Fruit fly (Drosophila melanogaster) whole organism, embryonic: Measurements from ENCODE around the gene Drs.
A peak's percentile ranks its signal among the peaks of the same experiment; 100 is the strongest.

Experiments
- Abd-B ChIP-seq: fragments of 200-800 bp; sonication (Bioruptor generic); optimal IDR thresholded peaks from 2 replicates; lab custom pipeline; 2018; ENCODE audit warnings: missing biosample characterization, mild to moderate bottlenecking, missing genetic modification characterization, moderate library complexity
- CG1024 ChIP-seq: fragments of 200-800 bp; sonication (Bioruptor generic); IDR thresholded peaks from 2 replicates; pipeline ENCODE4 v1.3.6; 2022; ENCODE audit warnings: missing biosample characterization, missing genetic modification characterization
- CG11504 ChIP-seq: fragments of 200-800 bp; sonication (Bioruptor generic); optimal IDR thresholded peaks from 3 replicates; lab custom pipeline; 2019; ENCODE audit warnings: missing biosample characterization, mild to moderate bottlenecking, missing genetic modification characterization, moderate library complexity
- CG12219 ChIP-seq: fragments of 200-800 bp; sonication (Bioruptor generic); optimal IDR thresholded peaks from 3 replicates; lab custom pipeline; 2018; ENCODE audit warnings: missing biosample characterization, mild to moderate bottlenecking, missing genetic modification characterization
- CG12769 ChIP-seq: fragments of 200-800 bp; sonication (Bioruptor generic); optimal IDR thresholded peaks from 2 replicates; lab custom pipeline; 2019; ENCODE audit warnings: missing biosample characterization, mild to moderate bottlenecking, missing genetic modification characterization, moderate library complexity
- CG14965 ChIP-seq: fragments of 200-800 bp; sonication (Bioruptor generic); optimal IDR thresholded peaks from 2 replicates; lab custom pipeline; 2016; ENCODE audit warnings: missing biosample characterization, missing genetic modification characterization, borderline replicate concordance
- CG15601 ChIP-seq: fragments of 200-800 bp; sonication (Bioruptor generic); optimal IDR thresholded peaks from 3 replicates; lab custom pipeline; 2019; ENCODE audit warnings: missing biosample characterization, mild to moderate bottlenecking, missing genetic modification characterization, moderate library complexity
- CG17186 ChIP-seq: fragments of 200-800 bp; sonication (Bioruptor generic); optimal IDR thresholded peaks from 3 replicates; lab custom pipeline; 2017; ENCODE audit warnings: missing biosample characterization, missing genetic modification reagents, missing genetic modification characterization
- CG17385 ChIP-seq: fragments of 200-800 bp; sonication (Bioruptor generic); optimal IDR thresholded peaks from 3 replicates; lab custom pipeline; 2018; ENCODE audit warnings: missing biosample characterization, mild to moderate bottlenecking, missing genetic modification characterization
- CG2120 ChIP-seq: fragments of 200-800 bp; sonication (Bioruptor generic); optimal IDR thresholded peaks from 3 replicates; lab custom pipeline; 2016; ENCODE audit warnings: missing biosample characterization, missing genetic modification characterization
- CG2202 ChIP-seq: fragments of 200-800 bp; sonication (Bioruptor generic); optimal IDR thresholded peaks from 2 replicates; lab custom pipeline; 2018; ENCODE audit warnings: missing biosample characterization, mild to moderate bottlenecking, missing genetic modification characterization
- CG2678 ChIP-seq: fragments of 200-800 bp; sonication (Bioruptor generic); optimal IDR thresholded peaks from 3 replicates; lab custom pipeline; 2019; ENCODE audit warnings: missing biosample characterization, mild to moderate bottlenecking, missing genetic modification characterization, moderate library complexity
- CG32532 ChIP-seq: fragments of 200-800 bp; sonication (Bioruptor generic); IDR thresholded peaks from 2 replicates; pipeline ENCODE4 v1.3.6; 2022; ENCODE audit warnings: missing biosample characterization, missing genetic modification characterization
- CG4854 ChIP-seq: fragments of 200-800 bp; sonication (Bioruptor generic); optimal IDR thresholded peaks from 2 replicates; lab custom pipeline; 2016; ENCODE audit warnings: missing biosample characterization, missing genetic modification characterization, inconsistent platforms
- CG6272 ChIP-seq: fragments of 200-800 bp; sonication (Bioruptor generic); IDR thresholded peaks from 2 replicates; pipeline ENCODE4 v1.3.6; 2022; ENCODE audit warnings: missing biosample characterization, missing genetic modification characterization
- CG8359 ChIP-seq: fragments of 200-800 bp; sonication (Bioruptor generic); optimal IDR thresholded peaks from 2 replicates; lab custom pipeline; 2017; ENCODE audit warnings: missing biosample characterization, mild to moderate bottlenecking, missing genetic modification characterization, borderline replicate concordance
- CG9437 ChIP-seq: fragments of 200-800 bp; sonication (Bioruptor generic); optimal IDR thresholded peaks from 2 replicates; lab custom pipeline; 2018; ENCODE audit warnings: missing biosample characterization, mild to moderate bottlenecking, missing genetic modification characterization
- CkIIα-i1 ChIP-seq: fragments of 200-800 bp; sonication (Bioruptor generic); IDR thresholded peaks from 2 replicates; pipeline ENCODE4 v1.3.6; 2022; ENCODE audit warnings: missing biosample characterization, missing genetic modification characterization
- CrebB ChIP-seq: fragments of 200-800 bp; sonication (Bioruptor generic); optimal IDR thresholded peaks from 3 replicates; lab custom pipeline; 2018; ENCODE audit warnings: missing biosample characterization, mild to moderate bottlenecking, missing genetic modification characterization
- D ChIP-seq, 2 experiments: fragments of 200-800 bp in 1 of 2; fragments of >200 bp in 1 of 2; sonication (Bioruptor generic) in 1 of 2; optimal IDR thresholded peaks; 2 replicates in 1 of 2; 3 replicates in 1 of 2; lab custom pipeline; 2017; ENCODE audit warnings: mild to moderate bottlenecking in 1 of 2, missing biosample characterization in 1 of 2, missing genetic modification characterization in 1 of 2, missing genetic modification reagents in 1 of 2
- HLH4C ChIP-seq: fragments of 200-800 bp; sonication (Bioruptor generic); IDR thresholded peaks from 3 replicates; pipeline ENCODE4 v1.3.6; 2022; ENCODE audit warnings: missing biosample characterization, missing genetic modification characterization; ENCODE audit not compliant: partially characterized antibody
- HLHmδ ChIP-seq: fragments of 200-800 bp; sonication (Bioruptor generic); optimal IDR thresholded peaks from 2 replicates; lab custom pipeline; 2018; ENCODE audit warnings: missing biosample characterization, mild to moderate bottlenecking, missing genetic modification characterization, moderate library complexity
- Hey ChIP-seq: fragments of 200-800 bp; sonication (Bioruptor generic); optimal IDR thresholded peaks from 3 replicates; lab custom pipeline; 2018; ENCODE audit warnings: missing biosample characterization, mild to moderate bottlenecking, missing genetic modification characterization
- Med ChIP-seq: fragments of 200-800 bp; sonication (Bioruptor generic); peaks from one replicate; lab custom pipeline; 2016; ENCODE audit warnings: missing biosample characterization, missing genetic modification characterization, mild to moderate bottlenecking, inconsistent platforms, moderate library complexity
- NK7.1 ChIP-seq: fragments of 200-800 bp; sonication (Bioruptor generic); optimal IDR thresholded peaks from 3 replicates; lab custom pipeline; 2016; ENCODE audit warnings: missing biosample characterization, missing genetic modification characterization
- Scr ChIP-seq: fragments of 200-800 bp; sonication (Bioruptor generic); IDR thresholded peaks from 2 replicates; pipeline ENCODE4 v1.3.6; 2022; ENCODE audit warnings: missing biosample characterization, missing genetic modification characterization; ENCODE audit not compliant: partially characterized antibody
- Sox100B ChIP-seq: fragments of 200-800 bp; sonication (Bioruptor generic); optimal IDR thresholded peaks from 3 replicates; lab custom pipeline; 2018; ENCODE audit warnings: missing biosample characterization, mild to moderate bottlenecking, missing genetic modification characterization
- Usf ChIP-seq: fragments of 200-800 bp; sonication (Bioruptor generic); optimal IDR thresholded peaks from 2 replicates; lab custom pipeline; 2017; ENCODE audit warnings: missing genotype, missing biosample characterization, missing genetic modification characterization
- Vsx1 ChIP-seq: fragments of 200-800 bp; sonication (Bioruptor generic); optimal IDR thresholded peaks from 2 replicates; lab custom pipeline; 2017; ENCODE audit warnings: missing biosample characterization, mild to moderate bottlenecking, missing genetic modification characterization, missing genetic modification reagents
- Xrp1 ChIP-seq: fragments of 200-800 bp; sonication (Bioruptor generic); IDR thresholded peaks from 2 replicates; pipeline ENCODE4 v1.3.6; 2022; ENCODE audit warnings: missing biosample characterization, missing genetic modification characterization
- bowl ChIP-seq: fragments of 200-800 bp; sonication (Bioruptor generic); IDR thresholded peaks from 2 replicates; pipeline ENCODE4 v1.3.6; 2022; ENCODE audit warnings: missing biosample characterization, missing genetic modification characterization
- cg ChIP-seq: fragments of 200-800 bp; sonication (Bioruptor generic); optimal IDR thresholded peaks from 3 replicates; lab custom pipeline; 2019; ENCODE audit warnings: missing biosample characterization, mild to moderate bottlenecking, missing genetic modification characterization, moderate library complexity
- dm ChIP-seq: fragments of 200-800 bp; sonication (Bioruptor generic); optimal IDR thresholded peaks from 3 replicates; lab custom pipeline; 2016; ENCODE audit warnings: missing biosample characterization, missing genetic modification characterization
- fu2 ChIP-seq: fragments of 200-800 bp; sonication (Bioruptor generic); optimal IDR thresholded peaks from 2 replicates; lab custom pipeline; 2016; ENCODE audit warnings: missing biosample characterization, missing genetic modification characterization
- gfzf ChIP-seq: fragments of 200-800 bp; sonication (Bioruptor generic); optimal IDR thresholded peaks from 2 replicates; lab custom pipeline; 2016; ENCODE audit warnings: missing biosample characterization, mild to moderate bottlenecking, missing genetic modification characterization, moderate library complexity
- grau ChIP-seq: fragments of 200-800 bp; optimal IDR thresholded peaks from 3 replicates; lab custom pipeline; 2019; ENCODE audit warnings: missing biosample characterization, mild to moderate bottlenecking, missing genetic modification characterization, moderate library complexity
- gt ChIP-seq: fragments of 200-800 bp; sonication (Bioruptor generic); IDR thresholded peaks from 2 replicates; pipeline ENCODE4 v1.3.6; 2022; ENCODE audit warnings: missing biosample characterization, missing genetic modification characterization
- kay ChIP-seq: fragments of 200-800 bp; sonication (Bioruptor generic); optimal IDR thresholded peaks from 2 replicates; lab custom pipeline; 2016; ENCODE audit warnings: missing biosample characterization, missing genetic modification characterization
- kni ChIP-seq: fragments of 200-800 bp; sonication (Bioruptor generic); optimal IDR thresholded peaks from 3 replicates; lab custom pipeline; 2017; ENCODE audit warnings: mild to moderate bottlenecking, missing biosample characterization, missing genetic modification reagents, missing genetic modification characterization
- lola ChIP-seq, 3 experiments: fragments of >200 bp in 2 of 3; fragments of 200-800 bp in 1 of 3; sonication (Bioruptor generic) in 1 of 3; optimal IDR thresholded peaks; 2 replicates each; lab custom pipeline; 2017 to 2019; ENCODE audit warnings: missing biosample characterization in 3 of 3, missing genetic modification characterization in 3 of 3, mild to moderate bottlenecking in 1 of 3, moderate library complexity in 1 of 3
- maf-S ChIP-seq: fragments of 200-800 bp; sonication (Bioruptor generic); optimal IDR thresholded peaks from 2 replicates; lab custom pipeline; 2016; ENCODE audit warnings: missing biosample characterization, missing genetic modification characterization
- nau ChIP-seq: fragments of 200-800 bp; sonication (Bioruptor generic); optimal IDR thresholded peaks from 3 replicates; lab custom pipeline; 2017; ENCODE audit warnings: missing biosample characterization, mild to moderate bottlenecking, missing genetic modification characterization, missing genetic modification reagents
- nerfin-1 ChIP-seq: fragments of 200-800 bp; sonication (Bioruptor generic); optimal IDR thresholded peaks from 3 replicates; lab custom pipeline; 2019; ENCODE audit warnings: missing biosample characterization, mild to moderate bottlenecking, missing genetic modification characterization, moderate library complexity
- sisA ChIP-seq: fragments of 200-800 bp; sonication (Bioruptor generic); IDR thresholded peaks from 2 replicates; pipeline ENCODE4 v1.3.6; 2022; ENCODE audit warnings: missing biosample characterization, missing genetic modification characterization
- slou ChIP-seq: fragments of 200-800 bp; sonication (Bioruptor generic); optimal IDR thresholded peaks from 3 replicates; lab custom pipeline; 2016; ENCODE audit warnings: missing biosample characterization, missing genetic modification characterization
- sr ChIP-seq: fragments of 200-800 bp; sonication (Bioruptor generic); IDR thresholded peaks from 3 replicates; pipeline ENCODE4 v1.3.6; 2022; ENCODE audit warnings: missing biosample characterization, missing genetic modification characterization
- stwl ChIP-seq: fragments of 200-800 bp; sonication (Bioruptor generic); optimal IDR thresholded peaks from 3 replicates; lab custom pipeline; 2018; ENCODE audit warnings: missing biosample characterization, mild to moderate bottlenecking, missing genetic modification characterization, moderate library complexity
- tll ChIP-seq, 2 experiments: fragments of 200-800 bp in 1 of 2; fragments of >200 bp in 1 of 2; sonication (Bioruptor generic) in 1 of 2; optimal IDR thresholded peaks; 2 replicates each; lab custom pipeline; 2017 to 2019; ENCODE audit warnings: missing biosample characterization in 2 of 2, missing genetic modification characterization in 2 of 2, mild to moderate bottlenecking in 1 of 2, moderate library complexity in 1 of 2
- usp ChIP-seq: fragments of >200 bp; optimal IDR thresholded peaks from 2 replicates; lab custom pipeline; 2017; ENCODE audit warnings: missing biosample characterization, missing genetic modification characterization

Gene Drs

dm6 chr3L:3339695-3340226, 29.6 kb upstream of the Drs start (continued):
- no peak for TF ChIP-seq NK7.1 (GFP tag; lab: Kevin White, UChicago)
- TF ChIP-seq CG11504 (tag; lab: Kevin White, UChicago) = peak; percentile 19
- no peak for TF ChIP-seq CG17186
- TF ChIP-seq usp (GFP tag; lab: Kevin White, UChicago) = no peak
- no peak for TF ChIP-seq maf-S
- TF ChIP-seq CG2678 (tag; lab: Kevin White, UChicago) = peak; percentile 20
- TF ChIP-seq D (optimal IDR thresholded peaks at IDR 0.05; lab: Kevin White, UChicago) = no peak
- TF ChIP-seq D (GFP tag; optimal IDR thresholded peaks at IDR 0.05; lab: Kevin White, UChicago) = no peak
- no peak for TF ChIP-seq nau (GFP tag; lab: Kevin White, UChicago)
- no peak for TF ChIP-seq Usf
- TF ChIP-seq HLH4C (GFP tag; lab: Robert Waterston, UW) = no peak
- no peak for TF ChIP-seq CG17385 (GFP tag; lab: Kevin White, UChicago)
- no peak for TF ChIP-seq Sox100B (GFP tag; lab: Kevin White, UChicago)
- TF ChIP-seq CG12219 (GFP tag; lab: Kevin White, UChicago) = no peak
- TF ChIP-seq CG8359 (GFP tag; lab: Kevin White, UChicago) = no peak
- TF ChIP-seq Xrp1 (GFP tag; lab: Robert Waterston, UW) = no peak
- no peak for TF ChIP-seq tll (GFP tag; optimal IDR thresholded peaks at IDR 0.05; lab: Kevin White, UChicago)
- no peak for TF ChIP-seq Abd-B (GFP tag; lab: Kevin White, UChicago)
- TF ChIP-seq sr (GFP tag; lab: Robert Waterston, UW) = no peak
- peak; percentile 58 for TF ChIP-seq Med (GFP tag; lab: Kevin White, UChicago)
- no peak for TF ChIP-seq CG1024 (GFP tag; lab: Robert Waterston, UW)
- TF ChIP-seq nerfin-1 (tag; lab: Kevin White, UChicago) = no peak
- no peak for TF ChIP-seq kni (GFP tag; lab: Kevin White, UChicago)
- no peak for TF ChIP-seq kay (GFP tag; lab: Kevin White, UChicago)
- TF ChIP-seq bowl = no peak
- TF ChIP-seq cg (GFP tag; lab: Kevin White, UChicago) = no peak
- no peak for TF ChIP-seq HLHmδ (GFP tag; lab: Kevin White, UChicago)
- no peak for TF ChIP-seq fu2 (GFP tag; lab: Kevin White, UChicago)
- no peak for TF ChIP-seq gt (GFP tag; lab: Robert Waterston, UW)
- peak; percentile 46 for TF ChIP-seq CG2120
- no peak for TF ChIP-seq sisA (GFP tag; lab: Robert Waterston, UW)
- TF ChIP-seq CG15601 (tag; lab: Kevin White, UChicago) = no peak
- no peak for TF ChIP-seq CG6272 (GFP tag; lab: Robert Waterston, UW)
- TF ChIP-seq lola (GFP tag; optimal IDR thresholded peaks at IDR 0.05; lab: Kevin White, UChicago) = no peak
- no peak for TF ChIP-seq CG2202 (tag; lab: Kevin White, UChicago)
- no peak for TF ChIP-seq Vsx1
- no peak for TF ChIP-seq CrebB (tag; lab: Kevin White, UChicago)
- no peak for TF ChIP-seq stwl
- TF ChIP-seq CG9437 (GFP tag; lab: Kevin White, UChicago) = no peak
- no peak for TF ChIP-seq Hey (tag; lab: Kevin White, UChicago)
- no peak for TF ChIP-seq CG4854 (GFP tag; lab: Kevin White, UChicago)
- no peak for TF ChIP-seq slou (GFP tag; lab: Kevin White, UChicago)
- no peak for TF ChIP-seq gfzf (GFP tag; lab: Kevin White, UChicago)
- no peak for TF ChIP-seq CkIIα-i1 (GFP tag; lab: Robert Waterston, UW)
- TF ChIP-seq CG32532 (GFP tag; lab: Robert Waterston, UW) = peak; percentile 16; the same call in 1 of the 2 replicates
- TF ChIP-seq Scr (GFP tag; lab: Robert Waterston, UW) = no peak
- peak; percentile 72 for TF ChIP-seq grau
- no peak for TF ChIP-seq CG14965 (GFP tag; lab: Kevin White, UChicago)
- no peak for TF ChIP-seq dm (GFP tag; lab: Kevin White, UChicago)
- TF ChIP-seq CG12769 (tag; lab: Kevin White, UChicago) = peak; percentile 15
